Worm (Caenorhabditis elegans) whole organism, L4 larva: ENCODE measurements around the gene nlp-16.

ENCODE experiments used
- F37D6.2 ChIP-seq: sonication (generic microtip); optimal IDR thresholded peaks from 2 replicates; lab custom pipeline; 2016; ENCODE audit warnings: mild to moderate bottlenecking, missing genetic modification characterization, missing compliant biosample characterization
- Y48G9A.11 ChIP-seq: fragments of 200-800 bp; sonication (Bioruptor generic); IDR thresholded peaks from 2 replicates; pipeline ENCODE4 v1.3.6; 2022; ENCODE audit warnings: missing genetic modification reagents, missing genetic modification characterization, missing compliant biosample characterization
- aha-1 ChIP-seq: fragments of 150-350 bp; peaks from one replicate; lab custom pipeline; 2014; ENCODE audit warnings: missing biosample characterization, missing genetic modification characterization
- arid-1 ChIP-seq: fragments of 200-800 bp; sonication (Bioruptor generic); conservative IDR thresholded peaks from 2 replicates; pipeline ENCODE4 v1.3.6; 2022; ENCODE audit warnings: missing genetic modification reagents, missing genetic modification characterization, missing compliant biosample characterization
- attf-4 ChIP-seq: sonication (generic microtip); optimal IDR thresholded peaks from 3 replicates; lab custom pipeline; 2017; ENCODE audit warnings: missing biosample characterization, missing genetic modification characterization
- ceh-28 ChIP-seq: fragments of 150-350 bp; optimal IDR thresholded peaks from 2 replicates; lab custom pipeline; 2014; ENCODE audit warnings: missing biosample characterization, missing genetic modification reagents, missing genetic modification characterization
- ceh-44 ChIP-seq: fragments of 200-800 bp; sonication (Bioruptor generic); IDR thresholded peaks from 2 replicates; pipeline ENCODE4 v1.3.6; 2022; ENCODE audit warnings: missing genetic modification reagents, missing genetic modification characterization, missing compliant biosample characterization
- ceh-62 ChIP-seq: sonication (generic microtip); optimal IDR thresholded peaks from 2 replicates; lab custom pipeline; 2017; ENCODE audit warnings: missing biosample characterization, missing genetic modification characterization
- ces-1 ChIP-seq: fragments of 150-350 bp; sonication (generic microtip); optimal IDR thresholded peaks from 4 replicates; lab custom pipeline; 2014; ENCODE audit warnings: missing biosample characterization, missing genetic modification reagents, missing genetic modification characterization
- daf-12 ChIP-seq: fragments of 150-350 bp; optimal IDR thresholded peaks from 2 replicates; lab custom pipeline; 2014; ENCODE audit warnings: missing biosample characterization, missing genetic modification reagents, missing genetic modification characterization
- daf-16 ChIP-seq, 3 experiments: sonication (generic microtip); optimal IDR thresholded peaks; 2 replicates each; lab custom pipeline; 2016 to 2017; ENCODE audit warnings: missing genetic modification characterization in 3 of 3, missing genetic modification reagents in 3 of 3, mild to moderate bottlenecking in 2 of 3, missing compliant biosample characterization in 2 of 3, missing biosample characterization in 1 of 3, moderate library complexity in 1 of 3
- dmd-6 ChIP-seq: fragments of 200-800 bp; sonication (Bioruptor generic); IDR thresholded peaks from 2 replicates; pipeline ENCODE4 v1.3.6; 2022; ENCODE audit warnings: missing genetic modification reagents, missing genetic modification characterization, missing compliant biosample characterization
- dve-1 ChIP-seq: sonication (generic microtip); optimal IDR thresholded peaks from 2 replicates; lab custom pipeline; 2017; ENCODE audit warnings: antibody characterized with exemption, mild to moderate bottlenecking, missing genetic modification characterization, missing compliant biosample characterization; ENCODE audit not compliant: insufficient read depth
- egl-27 ChIP-seq: sonication (generic microtip); optimal IDR thresholded peaks from 3 replicates; lab custom pipeline; 2017; ENCODE audit warnings: missing biosample characterization, missing genetic modification reagents, missing genetic modification characterization
- hif-1 ChIP-seq, 2 experiments: sonication (generic microtip); optimal IDR thresholded peaks; 2 replicates each; lab custom pipeline; 2016 to 2017; ENCODE audit warnings: missing compliant biosample characterization in 2 of 2, missing genetic modification characterization in 2 of 2, missing genetic modification reagents in 2 of 2, missing genotype in 2 of 2, mild to moderate bottlenecking in 1 of 2
- hlh-30 ChIP-seq: sonication (generic microtip); optimal IDR thresholded peaks from 2 replicates; lab custom pipeline; 2017; ENCODE audit warnings: antibody characterized with exemption, mild to moderate bottlenecking, missing genetic modification characterization, missing compliant biosample characterization; ENCODE audit not compliant: insufficient read depth
- hmg-1.1 ChIP-seq: fragments of 200-800 bp; sonication (Bioruptor generic); IDR thresholded peaks from 2 replicates; pipeline ENCODE4 v1.3.6; 2022; ENCODE audit warnings: missing genetic modification reagents, missing genetic modification characterization, missing compliant biosample characterization
- lin-38 ChIP-seq: fragments of 200-800 bp; sonication (Bioruptor generic); IDR thresholded peaks from 2 replicates; pipeline ENCODE4 v1.3.6; 2022; ENCODE audit warnings: missing genetic modification reagents, missing genetic modification characterization, missing compliant biosample characterization
- madf-5 ChIP-seq, 2 experiments: fragments of 200-800 bp; sonication (Bioruptor generic); IDR thresholded peaks; 2 replicates each; pipeline ENCODE4 v1.3.6; 2022; ENCODE audit warnings: missing compliant biosample characterization in 2 of 2, missing genetic modification characterization in 2 of 2
- mdl-1 ChIP-seq, 2 experiments: fragments of 150-350 bp in 1 of 2; sonication (generic microtip) in 1 of 2; optimal IDR thresholded peaks; 2 replicates each; lab custom pipeline; 2014 to 2017; ENCODE audit warnings: missing biosample characterization in 2 of 2, missing genetic modification characterization in 2 of 2
- mdt-29 ChIP-seq: fragments of 200-800 bp; sonication (Bioruptor generic); IDR thresholded peaks from 2 replicates; pipeline ENCODE4 v1.3.6; 2022; ENCODE audit warnings: missing genetic modification reagents, missing genetic modification characterization, missing compliant biosample characterization
- mes-2 ChIP-seq: sonication (generic microtip); optimal IDR thresholded peaks from 2 replicates; lab custom pipeline; 2016; ENCODE audit warnings: missing genotype, mild to moderate bottlenecking, missing genetic modification characterization, missing compliant biosample characterization; ENCODE audit not compliant: poor library complexity, severe bottlenecking
- nhr-102 ChIP-seq: sonication (generic microtip); optimal IDR thresholded peaks from 2 replicates; lab custom pipeline; 2016; ENCODE audit warnings: mild to moderate bottlenecking, missing genetic modification characterization, moderate library complexity, missing compliant biosample characterization
- nhr-237 ChIP-seq: sonication (generic microtip); optimal IDR thresholded peaks from 2 replicates; lab custom pipeline; 2017; ENCODE audit warnings: missing biosample characterization, missing genetic modification characterization
- nhr-25 ChIP-seq: sonication (generic microtip); optimal IDR thresholded peaks from 2 replicates; lab custom pipeline; 2017; ENCODE audit warnings: missing genetic modification characterization, mild to moderate bottlenecking, missing compliant biosample characterization, antibody characterized with exemption, moderate library complexity, borderline replicate concordance; ENCODE audit not compliant: insufficient read depth
- nhr-28 ChIP-seq: fragments of 150-350 bp; optimal IDR thresholded peaks from 2 replicates; lab custom pipeline; 2014; ENCODE audit warnings: missing biosample characterization, missing genetic modification characterization
- nhr-41 ChIP-seq: fragments of 200-800 bp; sonication (Bioruptor generic); IDR thresholded peaks from 2 replicates; pipeline ENCODE4 v1.3.6; 2022; ENCODE audit warnings: missing genetic modification reagents, missing genetic modification characterization, missing compliant biosample characterization
- nhr-42 ChIP-seq: fragments of 200-800 bp; sonication (Bioruptor generic); IDR thresholded peaks from 2 replicates; pipeline ENCODE4 v1.3.6; 2022; ENCODE audit warnings: missing genetic modification characterization, missing compliant biosample characterization
- nhr-6 ChIP-seq: fragments of 150-350 bp; optimal IDR thresholded peaks from 2 replicates; lab custom pipeline; 2014; ENCODE audit warnings: missing biosample characterization, missing genetic modification characterization
- pqm-1 ChIP-seq: sonication (generic microtip); optimal IDR thresholded peaks from 2 replicates; lab custom pipeline; 2017; ENCODE audit warnings: missing biosample characterization, missing genetic modification characterization
- sdz-12 ChIP-seq: fragments of 200-800 bp; sonication (Bioruptor generic); optimal IDR thresholded peaks from 2 replicates; lab custom pipeline; 2018; ENCODE audit warnings: mild to moderate bottlenecking, missing genetic modification characterization, missing compliant biosample characterization
- snpc-1.2 ChIP-seq: fragments of 200-800 bp; sonication (Bioruptor generic); IDR thresholded peaks from 2 replicates; pipeline ENCODE4 v1.3.6; 2022; ENCODE audit warnings: missing genetic modification reagents, missing genetic modification characterization, missing compliant biosample characterization
- unc-130 ChIP-seq: sonication (generic microtip); optimal IDR thresholded peaks from 2 replicates; lab custom pipeline; 2016; ENCODE audit warnings: missing genetic modification reagents, missing genetic modification characterization, missing compliant biosample characterization
- unc-62 ChIP-seq, 3 experiments: fragments of 150-350 bp in 1 of 3; sonication (generic microtip); optimal IDR thresholded peaks in 2 of 3; peaks in 1 of 3; 1 replicate in 1 of 3; 2 replicates in 2 of 3; lab custom pipeline; 2014 to 2017; ENCODE audit warnings: missing biosample characterization in 3 of 3, missing genetic modification characterization in 3 of 3, missing genetic modification reagents in 3 of 3, missing genotype in 1 of 3
- ztf-11 ChIP-seq: fragments of 150-350 bp; optimal IDR thresholded peaks from 2 replicates; lab custom pipeline; 2014; ENCODE audit warnings: missing biosample characterization, missing genetic modification characterization
- ztf-7 ChIP-seq: fragments of 150-350 bp; optimal IDR thresholded peaks from 2 replicates; lab custom pipeline; 2014; ENCODE audit warnings: missing biosample characterization, missing genetic modification characterization

Gene nlp-16

DNA sequence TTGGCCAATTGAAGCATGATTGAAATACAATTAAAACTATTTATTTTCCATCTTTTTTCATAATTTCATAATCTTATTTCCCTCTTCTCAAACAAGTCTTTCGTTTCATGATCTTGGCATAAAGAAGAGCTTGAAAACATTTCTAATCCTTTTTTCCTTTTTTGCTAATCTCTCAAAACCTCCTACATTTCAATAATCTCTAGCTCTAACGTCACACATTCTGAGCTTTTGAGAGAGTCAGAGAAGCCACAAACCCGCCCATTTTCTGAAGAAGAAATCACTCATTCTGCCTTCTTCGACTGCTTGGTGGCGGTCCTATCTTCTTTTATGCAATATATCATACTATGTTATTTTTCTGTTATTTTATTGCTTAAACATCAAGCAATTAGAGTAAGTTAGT is 10.0 kb downstream of the nlp-16 start, which contains the start of gene F58F9.1:
Gene F58F9.1 (plus strand): TSS at position 251 of the 400 bp plus-strand sequence.
- TF ChIP-seq aha-1 (tag; lab: Kevin White, UChicago) = peak; percentile 44
- TF ChIP-seq unc-62 (GFP tag; optimal IDR thresholded peaks at IDR 0.05 in 1 of 2; lab: Kevin White, UChicago) = peak in 1 of 2 experiments; percentile 16
- no peak for TF ChIP-seq unc-62 (tag; optimal IDR thresholded peaks at IDR 0.05; lab: Kevin White, UChicago)
- no peak for TF ChIP-seq daf-12 (tag; lab: Kevin White, UChicago)
- TF ChIP-seq Y48G9A.11 (GFP tag; lab: Robert Waterston, UW) = no peak
- TF ChIP-seq nhr-25 (tag; lab: Kevin White, UChicago) = no peak
- TF ChIP-seq ces-1 (GFP tag; lab: Kevin White, UChicago) = no peak
- TF ChIP-seq nhr-41 (GFP tag; lab: Robert Waterston, UW) = no peak
- no peak for TF ChIP-seq unc-130 (GFP tag; lab: Kevin White, UChicago)
- TF ChIP-seq nhr-42 = no peak
- TF ChIP-seq hif-1 (tag; optimal IDR thresholded peaks at IDR 0.05; lab: Kevin White, UChicago) = no peak
- TF ChIP-seq hlh-30 (tag; lab: Kevin White, UChicago) = peak; percentile 6

DNA sequence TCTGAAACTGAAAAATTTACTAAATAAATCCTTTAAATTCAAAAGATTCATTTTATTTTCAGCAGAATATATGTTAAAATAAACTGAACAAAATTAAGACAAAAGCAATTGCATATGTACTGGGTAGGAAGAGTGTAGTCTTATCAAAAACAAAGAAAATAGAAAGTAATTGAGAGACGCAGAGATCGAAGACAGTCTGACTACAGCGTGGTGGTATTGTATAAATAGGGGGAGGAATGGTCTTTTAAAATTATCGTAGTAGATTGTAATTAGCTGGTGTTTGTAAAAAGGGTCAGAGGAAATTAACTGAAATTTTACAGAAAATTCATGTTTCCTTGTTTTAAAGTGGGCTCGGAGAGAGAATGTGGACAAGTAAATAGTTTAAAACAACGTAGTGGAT is 11.1 kb downstream of the nlp-16 start, which contains the start of gene acox-3:
Gene acox-3 (minus strand): TSS at position 7 of the 400 bp plus-strand sequence.
- TF ChIP-seq egl-27 (no peak), dve-1 (tag; lab: Kevin White, UChicago) (peak; percentile 40), arid-1 (GFP tag; lab: Robert Waterston, UW) (no peak), dmd-6 (GFP tag; lab: Robert Waterston, UW) (0 out of 2 replicates have a peak, but pooled peaks have one; percentile 13), sdz-12 (GFP tag; lab: Kevin White, UChicago) (no peak), daf-16 (GFP tag; optimal IDR thresholded peaks at IDR 0.05; lab: Kevin White, UChicago) (no peak), daf-16 (tag; optimal IDR thresholded peaks at IDR 0.05; lab: Kevin White, UChicago) (peak; percentile 88), nhr-28 (tag; lab: Kevin White, UChicago) (peak; percentile 66), pqm-1 (tag; lab: Kevin White, UChicago) (peak; percentile 53)

DNA sequence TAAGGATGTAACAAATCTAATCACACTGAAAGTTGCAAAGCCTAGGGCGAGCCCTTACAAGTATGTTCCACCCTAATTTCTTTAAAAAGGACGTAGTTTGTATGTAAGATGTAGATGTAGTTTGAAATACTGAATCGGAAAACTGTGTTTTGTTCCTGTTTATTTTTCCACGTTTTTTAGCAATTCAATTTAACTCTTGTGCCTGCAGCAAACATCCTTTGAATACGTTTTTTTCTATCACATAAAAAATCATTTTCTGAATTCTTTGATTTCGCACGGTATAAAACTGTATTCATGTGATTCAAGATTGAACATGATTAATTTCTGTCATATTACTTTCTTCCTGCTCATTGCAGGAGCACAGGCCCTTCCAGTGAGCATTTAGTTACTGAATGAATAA is 19.6 kb downstream of the nlp-16 start, which contains the start of gene F58F9.9:
Gene F58F9.9 (plus strand): TSS at position 301 of the 400 bp plus-strand sequence.
- TF ChIP-seq hmg-1.1 (GFP tag; lab: Robert Waterston, UW) = no peak
- TF ChIP-seq lin-38 (GFP tag; lab: Robert Waterston, UW) = no peak
- TF ChIP-seq nhr-42 = no peak
- no peak for TF ChIP-seq ces-1 (GFP tag; lab: Kevin White, UChicago)
- no peak for TF ChIP-seq attf-4 (tag; lab: Kevin White, UChicago)
- TF ChIP-seq nhr-41 (GFP tag; lab: Robert Waterston, UW) = no peak
- no peak for TF ChIP-seq ztf-7 (tag; lab: Kevin White, UChicago)
- no peak for TF ChIP-seq ceh-28
- no peak for TF ChIP-seq ceh-62 (tag; lab: Kevin White, UChicago)
- no peak for TF ChIP-seq ceh-44 (GFP tag; lab: Robert Waterston, UW)
- TF ChIP-seq, all 104 proteins: peak for 0

DNA sequence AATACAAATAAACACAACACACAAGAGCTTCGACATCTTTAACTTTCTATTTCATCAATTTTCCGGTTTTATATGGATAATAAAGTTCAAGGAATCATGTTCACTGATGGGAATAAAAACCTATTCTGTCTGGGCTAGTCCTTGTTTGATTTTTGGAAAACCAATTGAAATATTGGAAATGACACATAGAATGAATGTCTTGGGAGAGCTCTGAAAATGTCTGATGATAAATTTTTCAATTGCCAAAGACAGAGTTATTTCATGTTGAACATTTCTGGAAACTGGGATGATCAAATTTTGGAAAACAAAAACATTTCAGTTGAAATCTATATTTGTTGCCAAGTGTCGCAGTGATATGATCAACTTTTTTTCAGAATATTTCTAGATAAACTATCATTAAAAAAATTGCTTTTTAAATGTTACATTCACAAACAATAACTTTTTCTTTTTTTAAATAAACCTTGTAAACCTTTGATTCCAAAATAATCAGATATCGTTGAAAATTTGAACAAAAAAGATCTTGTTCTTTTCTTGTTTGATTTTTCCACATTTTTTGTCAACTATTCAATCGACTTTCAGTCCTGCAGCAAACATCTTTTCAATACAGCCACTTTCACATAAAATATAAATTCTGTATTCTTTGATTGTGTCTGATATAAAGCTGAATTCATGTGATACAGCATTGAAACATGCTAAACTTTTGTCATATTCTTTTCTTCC is 22.0 kb downstream of the nlp-16 start, which contains the start of the genes F58F9.6 and F58F9.8:
Gene F58F9.6 (minus strand): TSS at position 101 of the 720 bp plus-strand sequence.
Gene F58F9.8 (plus strand): TSS at position 670 of the 720 bp plus-strand sequence.
- no peak for TF ChIP-seq ztf-11 (tag; lab: Kevin White, UChicago)
- TF ChIP-seq nhr-42 = no peak
- no peak for TF ChIP-seq madf-5 (GFP tag; IDR thresholded peaks at IDR 0.05; lab: Robert Waterston, UW)
- TF ChIP-seq nhr-6 (tag; lab: Kevin White, UChicago) = no peak
- TF ChIP-seq mdl-1 (tag; optimal IDR thresholded peaks at IDR 0.05; lab: Kevin White, UChicago) = no peak
- no peak for TF ChIP-seq nhr-102 (tag; lab: Kevin White, UChicago)
- TF ChIP-seq snpc-1.2 (GFP tag; lab: Robert Waterston, UW) = no peak
- no peak for TF ChIP-seq nhr-237 (tag; lab: Kevin White, UChicago)
- TF ChIP-seq ces-1 (GFP tag; lab: Kevin White, UChicago) = no peak
- TF ChIP-seq mdt-29 (GFP tag; lab: Robert Waterston, UW) = no peak
- no peak for TF ChIP-seq mes-2 (tag; lab: Kevin White, UChicago)
- no peak for TF ChIP-seq F37D6.2
- TF ChIP-seq, all 104 proteins: peak for 0
